Worm (Caenorhabditis elegans): Measurements from ENCODE around the gene rilp-1.

ce11 chrIII:3601271-3601670 is 34.7 kb upstream of the rilp-1 start:
- TF ChIP-seq tag-97 (GFP tag; IDR thresholded peaks at IDR 0.05) = no peak
- TF ChIP-seq ctbp-1 (GFP tag; IDR thresholded peaks at IDR 0.05) = no peak
- TF ChIP-seq T20F7.1 (GFP tag; optimal IDR thresholded peaks at IDR 0.05) = no peak
- peak in 1 of 2 experiments; percentile 1 for TF ChIP-seq mdl-1 (tag; optimal IDR thresholded peaks at IDR 0.05)
- TF ChIP-seq nhr-237 (tag; optimal IDR thresholded peaks at IDR 0.05) = no peak
- TF ChIP-seq snpc-4 (tag; optimal IDR thresholded peaks at IDR 0.05) = no peak
- no peak for TF ChIP-seq unc-130 (GFP tag; optimal IDR thresholded peaks at IDR 0.05)
- TF ChIP-seq lin-39 (tag; optimal IDR thresholded peaks at IDR 0.05) = no peak
- TF ChIP-seq lsy-2 (tag; optimal IDR thresholded peaks at IDR 0.05) = no peak
- no peak for TF ChIP-seq egl-27 (tag; optimal IDR thresholded peaks at IDR 0.05)
